Worm (Caenorhabditis elegans) whole organism, midembryonic: ENCODE data around the gene adah-1.

ENCODE experiments used
- T22C8.4 ChIP-seq: fragments of 200-800 bp; sonication (Bioruptor generic); IDR thresholded peaks from 2 replicates; pipeline ENCODE4 v1.3.6; 2022; ENCODE audit warnings: missing genetic modification characterization, missing compliant biosample characterization
- cog-1 ChIP-seq: sonication (generic microtip); optimal IDR thresholded peaks from 2 replicates; lab custom pipeline; 2016; ENCODE audit warnings: missing genetic modification characterization, missing compliant biosample characterization
- flt-1 ChIP-seq: fragments of 200-800 bp; sonication (Bioruptor generic); IDR thresholded peaks from 2 replicates; pipeline ENCODE4 v1.3.6; 2022; ENCODE audit warnings: missing genetic modification characterization, missing compliant biosample characterization
- klf-2 ChIP-seq: fragments of 200-800 bp; sonication (Bioruptor generic); conservative IDR thresholded peaks from 2 replicates; pipeline ENCODE4 v1.3.6; 2022; ENCODE audit warnings: missing genetic modification reagents, missing genetic modification characterization, missing compliant biosample characterization
- med-1 ChIP-seq: sonication (generic microtip); optimal IDR thresholded peaks from 2 replicates; lab custom pipeline; 2017; ENCODE audit warnings: missing genetic modification characterization, mild to moderate bottlenecking, missing compliant biosample characterization, antibody characterized with exemption, missing genetic modification reagents; ENCODE audit not compliant: insufficient read depth
- ref-1 ChIP-seq: fragments of 200-800 bp; sonication (Bioruptor generic); conservative IDR thresholded peaks from 2 replicates; pipeline ENCODE4 v1.3.6; 2022; ENCODE audit warnings: missing genetic modification reagents, missing genetic modification characterization, missing compliant biosample characterization
- tab-1 ChIP-seq: fragments of 200-800 bp; sonication (Bioruptor generic); IDR thresholded peaks from 2 replicates; pipeline ENCODE4 v1.3.6; 2022; ENCODE audit warnings: missing genetic modification characterization, missing compliant biosample characterization
- ztf-23 ChIP-seq: fragments of 200-800 bp; sonication (Bioruptor generic); IDR thresholded peaks from 2 replicates; pipeline ENCODE4 v1.3.6; 2022; ENCODE audit warnings: missing genetic modification reagents, missing genetic modification characterization, missing compliant biosample characterization
- ztf-29 ChIP-seq: fragments of 200-800 bp; sonication (Bioruptor generic); IDR thresholded peaks from 2 replicates; pipeline ENCODE4 v1.3.6; 2022; ENCODE audit warnings: missing genetic modification reagents, missing genetic modification characterization, missing compliant biosample characterization

adah-1 gene

DNA sequence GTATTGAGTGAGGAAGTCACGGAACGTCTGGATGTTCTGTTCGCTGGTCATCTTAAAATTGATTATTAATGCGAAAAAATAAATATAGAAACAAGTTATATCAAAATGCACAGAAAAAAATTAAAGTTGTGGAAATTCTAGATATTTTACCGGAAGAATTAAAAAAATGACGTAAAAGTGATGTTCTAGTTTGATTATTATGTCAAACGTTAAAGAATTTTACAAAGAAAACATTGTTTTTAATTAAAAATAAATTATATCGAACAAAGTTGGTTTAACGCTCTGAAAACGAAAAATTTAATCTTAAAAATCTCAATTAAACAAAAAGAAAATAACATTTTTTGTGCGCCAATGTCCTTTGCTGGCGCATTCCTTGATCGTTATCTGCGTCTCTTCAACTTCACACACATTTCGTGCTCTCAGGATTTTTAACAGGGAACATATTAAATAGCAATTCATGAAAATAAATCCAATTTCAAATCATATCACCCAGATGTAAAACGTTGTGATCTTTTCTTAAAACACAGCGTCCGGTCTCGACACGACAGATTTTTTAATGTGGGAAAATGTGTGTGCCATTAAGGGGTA is 20.6 kb downstream of the adah-1 start, which contains the start of gene tin-9.1:
tin-9.1 (minus strand) TSS at position 51 of the 588 bp plus-strand sequence.
- TF ChIP-seq klf-2 (GFP tag; lab: Robert Waterston, UW) = no peak

DNA sequence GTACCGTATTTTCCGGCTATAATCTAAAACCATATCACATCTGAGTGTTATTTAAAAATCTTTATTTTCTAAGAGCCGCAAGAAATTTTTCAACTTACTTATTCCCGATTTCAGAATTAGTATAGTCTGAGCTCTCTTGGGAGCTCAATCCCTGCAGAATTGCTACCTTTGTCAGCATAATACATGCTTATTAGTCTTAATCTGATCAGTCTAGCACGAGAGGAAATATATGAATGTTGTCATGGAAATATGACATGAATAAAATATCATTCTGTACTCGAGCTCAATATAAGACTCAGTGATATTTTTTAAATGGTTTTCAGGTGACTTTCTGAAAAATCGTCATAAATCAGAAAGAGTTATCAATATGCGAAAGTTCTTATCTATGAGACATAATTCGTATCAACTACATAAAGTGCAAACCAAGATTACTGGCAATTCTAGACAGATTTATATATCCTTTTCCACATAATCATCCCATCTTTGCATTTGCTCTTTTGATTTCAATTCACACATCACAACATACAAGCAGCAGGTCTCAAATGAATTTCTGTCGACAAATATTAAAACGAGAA is 21.4 kb downstream of the adah-1 start:
- no peak for TF ChIP-seq ref-1 (GFP tag; lab: Robert Waterston, UW)
- no peak for TF ChIP-seq ztf-29 (GFP tag; lab: Robert Waterston, UW)
- TF ChIP-seq tab-1 (GFP tag; lab: Robert Waterston, UW) = no peak
- TF ChIP-seq T22C8.4 = no peak
- TF ChIP-seq ztf-23 = no peak
- TF ChIP-seq cog-1 = no peak
- TF ChIP-seq med-1 (GFP tag; lab: Kevin White, UChicago) = no peak
- TF ChIP-seq flt-1 (GFP tag; lab: Robert Waterston, UW) = no peak
- no peak for TF ChIP-seq klf-2 (GFP tag; lab: Robert Waterston, UW)

DNA sequence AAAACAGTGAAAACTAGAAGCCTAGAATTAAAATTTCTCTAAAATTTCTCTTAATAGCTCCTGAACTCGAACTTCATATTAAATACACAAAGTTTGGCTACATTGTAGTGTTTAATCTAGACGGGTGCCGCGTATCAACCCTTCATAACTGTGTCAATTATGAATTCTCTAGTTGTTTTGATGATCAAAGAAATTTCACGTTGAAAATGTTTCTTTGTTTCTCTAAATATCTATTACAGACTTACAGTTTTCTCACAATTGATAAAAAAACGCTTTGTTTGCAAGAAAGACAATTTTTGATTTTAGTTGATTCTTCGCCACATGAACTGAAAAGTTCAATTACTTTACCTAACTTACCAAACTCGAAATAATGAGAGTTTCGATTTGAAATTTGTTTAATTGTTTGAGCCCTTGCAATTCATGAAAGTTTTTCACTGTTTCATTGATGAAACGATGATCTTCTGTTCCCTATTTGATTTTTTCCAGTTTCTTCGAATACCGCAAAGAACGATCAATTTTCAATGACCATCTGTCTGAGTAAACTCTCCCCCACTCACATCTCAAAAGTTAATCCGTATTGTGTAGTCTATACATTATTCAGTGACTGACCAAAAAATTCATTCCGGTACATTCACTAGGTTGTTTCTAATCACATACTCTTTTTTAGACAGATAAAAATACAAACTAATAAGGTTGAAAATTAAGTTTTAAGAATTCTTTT is 22.8 kb downstream of the adah-1 start:
- TF ChIP-seq ztf-29 (GFP tag; lab: Robert Waterston, UW) (no peak), tab-1 (GFP tag; lab: Robert Waterston, UW) (no peak), cog-1 (no peak), ref-1 (GFP tag; lab: Robert Waterston, UW) (no peak), ztf-23 (no peak), klf-2 (GFP tag; lab: Robert Waterston, UW) (no peak), T22C8.4 (no peak), flt-1 (GFP tag; lab: Robert Waterston, UW) (no peak), med-1 (GFP tag; lab: Kevin White, UChicago) (no peak)

- no peak for TF ChIP-seq flt-1 (GFP tag; lab: Robert Waterston, UW)
- TF ChIP-seq ref-1 (GFP tag; lab: Robert Waterston, UW) = no peak
- no peak for TF ChIP-seq med-1 (GFP tag; lab: Kevin White, UChicago)
- TF ChIP-seq tab-1 (GFP tag; lab: Robert Waterston, UW) = no peak
- no peak for TF ChIP-seq cog-1
- TF ChIP-seq ztf-29 (GFP tag; lab: Robert Waterston, UW) = no peak
- TF ChIP-seq ztf-23 = no peak
- TF ChIP-seq klf-2 (GFP tag; lab: Robert Waterston, UW) = no peak
- no peak for TF ChIP-seq T22C8.4
These were observed 23.8 kb downstream of the adah-1 start for ce11 chrIV:7047762-7048178.

- TF ChIP-seq T22C8.4 (no peak), ztf-23 (no peak), tab-1 (GFP tag; lab: Robert Waterston, UW) (no peak), flt-1 (GFP tag; lab: Robert Waterston, UW) (no peak), med-1 (GFP tag; lab: Kevin White, UChicago) (no peak), cog-1 (no peak), klf-2 (GFP tag; lab: Robert Waterston, UW) (no peak), ref-1 (GFP tag; lab: Robert Waterston, UW) (no peak)
These were observed 24.7 kb downstream of the adah-1 start for ce11 chrIV:7048637-7049245.

- no peak for TF ChIP-seq flt-1 (GFP tag; lab: Robert Waterston, UW)
- TF ChIP-seq klf-2 (GFP tag; lab: Robert Waterston, UW) = no peak
- TF ChIP-seq T22C8.4 = no peak
- no peak for TF ChIP-seq med-1 (GFP tag; lab: Kevin White, UChicago)
- no peak for TF ChIP-seq cog-1
- no peak for TF ChIP-seq ref-1 (GFP tag; lab: Robert Waterston, UW)
- no peak for TF ChIP-seq ztf-29 (GFP tag; lab: Robert Waterston, UW)
- TF ChIP-seq ztf-23 = no peak
- TF ChIP-seq tab-1 (GFP tag; lab: Robert Waterston, UW) = no peak
These were observed 25.7 kb downstream of the adah-1 start, which contains the start of gene nhr-105 for ce11 chrIV:7049672-7050206. nhr-105 (plus strand) TSS chrIV:7050156.

- no peak for TF ChIP-seq flt-1 (GFP tag; lab: Robert Waterston, UW)
- no peak for TF ChIP-seq T22C8.4
- TF ChIP-seq ztf-23 = no peak
- no peak for TF ChIP-seq ref-1 (GFP tag; lab: Robert Waterston, UW)
- no peak for TF ChIP-seq cog-1
- TF ChIP-seq ztf-29 (GFP tag; lab: Robert Waterston, UW) = no peak
- no peak for TF ChIP-seq med-1 (GFP tag; lab: Kevin White, UChicago)
- TF ChIP-seq tab-1 (GFP tag; lab: Robert Waterston, UW) = no peak
- TF ChIP-seq klf-2 (GFP tag; lab: Robert Waterston, UW) = no peak
These were observed 27.5 kb downstream of the adah-1 start for ce11 chrIV:7051515-7051914.

DNA sequence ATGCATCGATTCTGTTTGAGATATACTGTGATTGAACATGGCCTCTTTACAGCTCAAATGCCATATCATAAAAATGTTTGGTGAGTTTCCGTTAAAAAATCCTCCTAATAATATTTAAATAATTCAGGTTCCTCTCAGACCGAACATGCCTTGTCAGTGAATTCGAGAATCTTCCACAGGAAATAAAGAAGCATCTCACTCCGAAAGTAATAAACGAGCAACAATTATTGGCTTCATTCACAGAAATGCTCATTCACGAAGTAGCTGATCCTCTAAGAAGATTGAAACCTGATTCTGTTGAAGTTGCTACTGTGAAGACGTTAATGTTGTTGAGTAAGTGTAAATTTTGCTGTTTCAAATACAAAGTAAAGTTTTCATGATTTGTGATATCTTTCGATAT is 28.1 kb downstream of the adah-1 start:
- no peak for TF ChIP-seq ztf-29 (GFP tag; lab: Robert Waterston, UW)
- TF ChIP-seq cog-1 = no peak
- TF ChIP-seq T22C8.4 = no peak
- TF ChIP-seq klf-2 (GFP tag; lab: Robert Waterston, UW) = no peak
- no peak for TF ChIP-seq flt-1 (GFP tag; lab: Robert Waterston, UW)
- TF ChIP-seq med-1 (GFP tag; lab: Kevin White, UChicago) = no peak
- no peak for TF ChIP-seq tab-1 (GFP tag; lab: Robert Waterston, UW)
- TF ChIP-seq ztf-23 = no peak
- TF ChIP-seq ref-1 (GFP tag; lab: Robert Waterston, UW) = no peak

ce11 chrIV:7057677-7058076 is 33.7 kb downstream of the adah-1 start, which contains the start of gene srx-50:
srx-50 (plus strand) TSS chrIV:7057977.
- TF ChIP-seq ref-1 (GFP tag; lab: Robert Waterston, UW) (no peak), ztf-23 (no peak), tab-1 (GFP tag; lab: Robert Waterston, UW) (no peak), ztf-29 (GFP tag; lab: Robert Waterston, UW) (no peak), flt-1 (GFP tag; lab: Robert Waterston, UW) (no peak), klf-2 (GFP tag; lab: Robert Waterston, UW) (no peak), cog-1 (no peak), med-1 (GFP tag; lab: Kevin White, UChicago) (no peak), T22C8.4 (no peak)
